Fruit fly (Drosophila melanogaster) whole organism, embryonic: ENCODE data around the gene CG13059.
A peak's percentile ranks its signal among the peaks of the same experiment; 100 is the strongest.

Experiments
- Atf-2 ChIP-seq: fragments of 200-800 bp; sonication (Bioruptor generic); optimal IDR thresholded peaks from 2 replicates; lab custom pipeline; 2016; ENCODE audit warnings: missing biosample characterization, missing genetic modification characterization
- Awh ChIP-seq: fragments of 200-800 bp; sonication (Bioruptor generic); IDR thresholded peaks from 2 replicates; pipeline ENCODE4, ENCODE4 v1.3.6; 2022; ENCODE audit warnings: missing biosample characterization, missing genetic modification characterization
- CG1024 ChIP-seq: fragments of 200-800 bp; sonication (Bioruptor generic); IDR thresholded peaks from 2 replicates; pipeline ENCODE4 v1.3.6; 2022; ENCODE audit warnings: missing biosample characterization, missing genetic modification characterization
- CG10366 ChIP-seq: fragments of 200-800 bp; sonication (Bioruptor generic); IDR thresholded peaks from 2 replicates; pipeline ENCODE4 v1.3.6; 2022; ENCODE audit warnings: missing biosample characterization, missing genetic modification characterization
- CG10654 ChIP-seq: fragments of 200-800 bp; sonication (Bioruptor generic); optimal IDR thresholded peaks from 2 replicates; lab custom pipeline; 2016; ENCODE audit warnings: missing biosample characterization, missing genetic modification characterization
- CG11085 ChIP-seq: fragments of 200-800 bp; sonication (Bioruptor generic); IDR thresholded peaks from 2 replicates; pipeline ENCODE4 v1.3.6; 2022; ENCODE audit warnings: missing biosample characterization, missing genetic modification characterization
- CG12391 ChIP-seq: fragments of 200-800 bp; sonication (Bioruptor generic); optimal IDR thresholded peaks from 3 replicates; lab custom pipeline; 2018; ENCODE audit warnings: missing biosample characterization, mild to moderate bottlenecking, missing genetic modification characterization, moderate library complexity
- CG12744 ChIP-seq: fragments of 200-800 bp; sonication (Bioruptor generic); optimal IDR thresholded peaks from 2 replicates; lab custom pipeline; 2016; ENCODE audit warnings: missing biosample characterization, missing genetic modification characterization
- CG12942 ChIP-seq: fragments of 200-800 bp; sonication (Bioruptor generic); optimal IDR thresholded peaks from 3 replicates; lab custom pipeline; 2016; ENCODE audit warnings: missing biosample characterization, missing genetic modification characterization
- CG13296 ChIP-seq: fragments of 200-800 bp; sonication (Bioruptor generic); optimal IDR thresholded peaks from 3 replicates; lab custom pipeline; 2018; ENCODE audit warnings: missing biosample characterization, mild to moderate bottlenecking, missing genetic modification characterization
- CG16863 ChIP-seq: fragments of 200-800 bp; sonication (Bioruptor generic); optimal IDR thresholded peaks from 3 replicates; lab custom pipeline; 2016; ENCODE audit warnings: missing biosample characterization, missing genetic modification characterization
- CG2202 ChIP-seq: fragments of 200-800 bp; sonication (Bioruptor generic); optimal IDR thresholded peaks from 2 replicates; lab custom pipeline; 2018; ENCODE audit warnings: missing biosample characterization, mild to moderate bottlenecking, missing genetic modification characterization
- CG30431 ChIP-seq: fragments of 200-800 bp; sonication (Bioruptor generic); optimal IDR thresholded peaks from 2 replicates; lab custom pipeline; 2017; ENCODE audit warnings: missing biosample characterization, missing genetic modification characterization
- CG31224 ChIP-seq: fragments of 200-800 bp; sonication (Bioruptor generic); IDR thresholded peaks from 2 replicates; pipeline ENCODE4 v1.3.6; 2022; ENCODE audit warnings: missing biosample characterization, missing genetic modification characterization
- CG33213 ChIP-seq: fragments of 200-800 bp; sonication (Bioruptor generic); optimal IDR thresholded peaks from 3 replicates; lab custom pipeline; 2016; ENCODE audit warnings: missing biosample characterization, missing genetic modification characterization
- CG34224 ChIP-seq: fragments of 200-800 bp; sonication (Bioruptor generic); IDR thresholded peaks from 3 replicates; pipeline ENCODE4 v1.3.6; 2022; ENCODE audit warnings: missing biosample characterization, missing genetic modification characterization; ENCODE audit not compliant: partially characterized antibody
- CG34422 ChIP-seq: fragments of 200-800 bp; sonication (Bioruptor generic); IDR thresholded peaks from 3 replicates; pipeline ENCODE4 v1.3.6; 2022; ENCODE audit warnings: missing biosample characterization, missing genetic modification characterization
- CG4282 ChIP-seq: fragments of 200-800 bp; sonication (Bioruptor generic); optimal IDR thresholded peaks from 2 replicates; lab custom pipeline; 2016; ENCODE audit warnings: missing biosample characterization, missing genetic modification characterization
- CG6175 ChIP-seq: fragments of 200-800 bp; sonication (Bioruptor generic); IDR thresholded peaks from 3 replicates; pipeline ENCODE4 v1.3.6; 2022; ENCODE audit warnings: missing biosample characterization, missing genetic modification characterization
- CG6254 ChIP-seq: fragments of 200-800 bp; sonication (Bioruptor generic); optimal IDR thresholded peaks from 3 replicates; lab custom pipeline; 2017; ENCODE audit warnings: mild to moderate bottlenecking, missing biosample characterization, missing genetic modification reagents, missing genetic modification characterization
- CG6791 ChIP-seq: fragments of 200-800 bp; sonication (Bioruptor generic); IDR thresholded peaks from 3 replicates; pipeline ENCODE4 v1.3.6; 2022; ENCODE audit warnings: missing biosample characterization, missing genetic modification characterization; ENCODE audit not compliant: partially characterized antibody
- CG7271 ChIP-seq: fragments of 200-800 bp; sonication (Bioruptor generic); optimal IDR thresholded peaks from 2 replicates; lab custom pipeline; 2018; ENCODE audit warnings: missing biosample characterization, mild to moderate bottlenecking, missing genetic modification characterization, moderate library complexity
- CG8944 ChIP-seq: fragments of 200-800 bp; sonication (Bioruptor generic); optimal IDR thresholded peaks from 3 replicates; lab custom pipeline; 2016; ENCODE audit warnings: missing biosample characterization, missing genetic modification characterization
- CG9727 ChIP-seq: fragments of 200-800 bp; sonication (Bioruptor generic); optimal IDR thresholded peaks from 3 replicates; lab custom pipeline; 2017; ENCODE audit warnings: missing biosample characterization, mild to moderate bottlenecking, missing genetic modification characterization
- CoRest ChIP-seq: fragments of 200-800 bp; sonication (Bioruptor generic); optimal IDR thresholded peaks from 3 replicates; lab custom pipeline; 2018; ENCODE audit warnings: missing biosample characterization, mild to moderate bottlenecking, missing genetic modification characterization, moderate library complexity
- Drgx ChIP-seq: fragments of 200-800 bp; sonication (Bioruptor generic); IDR thresholded peaks from 2 replicates; pipeline ENCODE4 v1.3.6; 2022; ENCODE audit warnings: missing biosample characterization, missing genetic modification characterization
- Hey ChIP-seq: fragments of 200-800 bp; sonication (Bioruptor generic); optimal IDR thresholded peaks from 3 replicates; lab custom pipeline; 2018; ENCODE audit warnings: missing biosample characterization, mild to moderate bottlenecking, missing genetic modification characterization
- Hsf ChIP-seq: fragments of 200-800 bp; sonication (Bioruptor generic); optimal IDR thresholded peaks from 3 replicates; lab custom pipeline; 2016; ENCODE audit warnings: missing biosample characterization, missing genetic modification characterization
- Jarid2 ChIP-seq: fragments of 200-800 bp; sonication (Bioruptor generic); optimal IDR thresholded peaks from 3 replicates; lab custom pipeline; 2017; ENCODE audit warnings: mild to moderate bottlenecking, missing biosample characterization, missing genetic modification reagents, missing genetic modification characterization
- Med ChIP-seq: fragments of 200-800 bp; sonication (Bioruptor generic); peaks from one replicate; lab custom pipeline; 2016; ENCODE audit warnings: missing biosample characterization, missing genetic modification characterization, mild to moderate bottlenecking, inconsistent platforms, moderate library complexity
- Meics ChIP-seq: fragments of 200-800 bp; sonication (Bioruptor generic); optimal IDR thresholded peaks from 2 replicates; lab custom pipeline; 2017; ENCODE audit warnings: missing biosample characterization, mild to moderate bottlenecking, missing genetic modification characterization
- Nf-YA ChIP-seq: fragments of 200-800 bp; sonication (Bioruptor generic); IDR thresholded peaks from 2 replicates; pipeline ENCODE4 v1.3.6; 2022; ENCODE audit warnings: missing biosample characterization, missing genetic modification characterization
- TFAM ChIP-seq: fragments of 200-800 bp; sonication (Bioruptor generic); optimal IDR thresholded peaks from 2 replicates; lab custom pipeline; 2017; ENCODE audit warnings: missing biosample characterization, missing genetic modification characterization, inconsistent platforms
- Xrp1 ChIP-seq: fragments of 200-800 bp; sonication (Bioruptor generic); IDR thresholded peaks from 2 replicates; pipeline ENCODE4 v1.3.6; 2022; ENCODE audit warnings: missing biosample characterization, missing genetic modification characterization
- az2 ChIP-seq: fragments of 200-800 bp; sonication (Bioruptor generic); optimal IDR thresholded peaks from 3 replicates; lab custom pipeline; 2016; ENCODE audit warnings: missing biosample characterization, missing genetic modification characterization
- btn ChIP-seq: fragments of 200-800 bp; sonication (Bioruptor generic); optimal IDR thresholded peaks from 2 replicates; lab custom pipeline; 2016; ENCODE audit warnings: missing biosample characterization, missing genetic modification characterization
- cato ChIP-seq: fragments of 200-800 bp; sonication (Bioruptor generic); optimal IDR thresholded peaks from 2 replicates; lab custom pipeline; 2016; ENCODE audit warnings: missing biosample characterization, missing genetic modification characterization, borderline replicate concordance
- ewg ChIP-seq: fragments of 200-800 bp; sonication (Bioruptor generic); optimal IDR thresholded peaks from 3 replicates; lab custom pipeline; 2017; ENCODE audit warnings: mild to moderate bottlenecking, missing biosample characterization, missing genetic modification reagents, missing genetic modification characterization
- gem ChIP-seq: fragments of 200-800 bp; sonication (Bioruptor generic); optimal IDR thresholded peaks from 2 replicates; lab custom pipeline; 2019; ENCODE audit warnings: missing biosample characterization, mild to moderate bottlenecking, missing genetic modification characterization, moderate library complexity
- hb ChIP-seq: fragments of 200-800 bp; sonication (Bioruptor generic); IDR thresholded peaks from 3 replicates; pipeline ENCODE4 v1.3.6; 2022; ENCODE audit warnings: missing biosample characterization, missing genetic modification characterization; ENCODE audit not compliant: partially characterized antibody
- mld ChIP-seq: fragments of 200-800 bp; sonication (Bioruptor generic); IDR thresholded peaks from 3 replicates; pipeline ENCODE4 v1.3.6; 2022; ENCODE audit warnings: missing biosample characterization, missing genetic modification characterization; ENCODE audit not compliant: partially characterized antibody
- p53 ChIP-seq: fragments of 200-800 bp; sonication (Bioruptor generic); optimal IDR thresholded peaks from 2 replicates; lab custom pipeline; 2016; ENCODE audit warnings: missing biosample characterization, missing genetic modification characterization
- pan ChIP-seq, 4 experiments: fragments of >200 bp in 3 of 4; fragments of 200-800 bp in 1 of 4; sonication (Bioruptor generic) in 1 of 4; optimal IDR thresholded peaks in 3 of 4; IDR thresholded peaks in 1 of 4; 2 replicates each; pipeline versions ENCODE4 v1.3.6 to Lab custom; 2017 to 2022; ENCODE audit warnings: missing biosample characterization in 2 of 4, missing genetic modification characterization in 2 of 4, mixed read lengths in 1 of 4
- pho ChIP-seq: fragments of 200-800 bp; sonication (Bioruptor generic); optimal IDR thresholded peaks from 2 replicates; lab custom pipeline; 2016; ENCODE audit warnings: missing biosample characterization, missing genetic modification characterization
- pzg ChIP-seq: fragments of 200-800 bp; sonication (Bioruptor generic); optimal IDR thresholded peaks from 3 replicates; lab custom pipeline; 2018; ENCODE audit warnings: missing biosample characterization, mild to moderate bottlenecking, missing genetic modification characterization, moderate library complexity
- ranshi ChIP-seq: fragments of 200-800 bp; sonication (Bioruptor generic); IDR thresholded peaks from 2 replicates; pipeline ENCODE4 v1.3.6; 2022; ENCODE audit warnings: missing biosample characterization, missing genetic modification characterization
- rib ChIP-seq: fragments of 200-800 bp; sonication (Bioruptor generic); IDR thresholded peaks from 2 replicates; pipeline ENCODE4 v1.3.6; 2022; ENCODE audit warnings: missing biosample characterization, missing genetic modification characterization
- sisA ChIP-seq: fragments of 200-800 bp; sonication (Bioruptor generic); IDR thresholded peaks from 2 replicates; pipeline ENCODE4 v1.3.6; 2022; ENCODE audit warnings: missing biosample characterization, missing genetic modification characterization
- ssp ChIP-seq: fragments of 200-800 bp; sonication (Bioruptor generic); IDR thresholded peaks from 2 replicates; pipeline ENCODE4 v1.3.6; 2022; ENCODE audit warnings: missing biosample characterization, missing genetic modification characterization
- sug ChIP-seq: fragments of 200-800 bp; optimal IDR thresholded peaks from 2 replicates; lab custom pipeline; 2019; ENCODE audit warnings: missing biosample characterization, mild to moderate bottlenecking, missing genetic modification characterization, moderate library complexity

Gene CG13059

DNA sequence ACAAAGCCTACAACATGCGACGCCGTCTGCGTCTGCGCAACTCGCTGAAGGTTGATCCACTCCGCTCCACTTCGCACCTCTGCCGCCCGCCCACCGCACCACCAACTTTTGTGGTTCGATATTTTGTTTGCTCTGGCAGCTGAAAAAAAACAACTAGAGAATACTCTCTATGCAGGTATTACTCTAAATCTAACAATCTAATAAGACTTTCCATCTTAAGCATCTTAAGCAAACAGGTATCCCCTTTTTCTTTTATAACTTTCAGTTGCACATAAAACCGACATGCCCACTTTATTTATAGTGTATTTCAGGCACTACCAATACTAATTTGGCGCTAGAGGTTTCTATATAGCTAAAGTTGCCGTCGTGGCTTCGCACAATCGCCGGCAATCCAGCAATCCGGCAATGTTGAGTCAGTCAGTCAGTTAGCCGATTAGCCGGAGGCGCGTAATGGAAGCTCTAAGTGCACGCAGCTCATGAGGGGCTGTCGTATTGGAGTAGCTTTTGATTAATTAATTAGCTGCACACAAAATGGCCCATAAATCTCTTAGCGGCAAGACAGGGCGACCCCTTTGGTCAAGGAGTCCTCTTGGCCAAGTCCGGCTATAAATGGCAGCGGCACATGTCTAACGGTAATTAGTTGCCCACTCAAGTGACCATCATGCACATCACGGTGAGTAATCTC is 4.9 kb downstream of the CG13059 start, which contains the start of gene CG13058 (continued):
- TF ChIP-seq ewg (GFP tag; lab: Kevin White, UChicago) (peak; percentile 3), rib (GFP tag; lab: Robert Waterston, UW) (no peak), CG30431 (GFP tag; lab: Kevin White, UChicago) (peak; percentile 27), Nf-YA (GFP tag; lab: Robert Waterston, UW) (peak; percentile 54), Atf-2 (peak; percentile 4), gem (peak; percentile 80), Xrp1 (GFP tag; lab: Robert Waterston, UW) (no peak; the same call in 1 of the 2 replicates), CG1024 (peak; percentile 59), pho (GFP tag; lab: Kevin White, UChicago) (peak; percentile 53), sug (tag; lab: Kevin White, UChicago) (no peak), CG6254 (no peak), hb (GFP tag; lab: Robert Waterston, UW) (no peak), TFAM (no peak), Drgx (peak; percentile 65), pzg (GFP tag; lab: Kevin White, UChicago) (no peak), CG10366 (GFP tag; lab: Robert Waterston, UW) (peak; percentile 87), p53 (no peak), CG34422 (GFP tag; lab: Robert Waterston, UW) (0 out of 3 replicates have a peak, but pooled peaks have one; percentile 10), CG11085 (GFP tag; lab: Robert Waterston, UW) (no peak), CG9727 (GFP tag; lab: Kevin White, UChicago) (peak; percentile 38), CG7271 (tag; lab: Kevin White, UChicago) (no peak), ranshi (GFP tag; lab: Robert Waterston, UW) (peak; percentile 73), btn (GFP tag; lab: Kevin White, UChicago) (no peak), Med (GFP tag; lab: Kevin White, UChicago) (peak; percentile 54), ssp (no peak), Awh (no peak), Hsf (peak; percentile 57), Meics (peak; percentile 61), CG12942 (GFP tag; lab: Kevin White, UChicago) (peak; percentile 45), Jarid2 (GFP tag; lab: Kevin White, UChicago) (no peak), pan (optimal IDR thresholded peaks at IDR 0.05; lab: Kevin White, UChicago) (no peak), pan (GFP tag; optimal IDR thresholded peaks at IDR 0.05 in 1 of 2, IDR thresholded peaks at IDR 0.05 in 1 of 2) (no peak), CG34224 (GFP tag; lab: Robert Waterston, UW) (no peak), CG33213 (no peak), sisA (GFP tag; lab: Robert Waterston, UW) (peak; percentile 67), CG6791 (GFP tag; lab: Robert Waterston, UW) (no peak), CG8944 (GFP tag; lab: Kevin White, UChicago) (peak; percentile 36), CG13296 (GFP tag; lab: Kevin White, UChicago) (peak; percentile 72), CG4282 (GFP tag; lab: Kevin White, UChicago) (no peak), CG12391 (no peak), cato (GFP tag; lab: Kevin White, UChicago) (no peak), CG6175 (GFP tag; lab: Robert Waterston, UW) (no peak), mld (GFP tag; lab: Robert Waterston, UW) (no peak), CG31224 (GFP tag; lab: Robert Waterston, UW) (no peak), Hey (tag; lab: Kevin White, UChicago) (no peak), az2 (GFP tag; lab: Kevin White, UChicago) (peak; percentile 42), CoRest (peak; percentile 80), CG12744 (GFP tag; lab: Kevin White, UChicago) (no peak), CG16863 (peak; percentile 70), CG2202 (tag; lab: Kevin White, UChicago) (no peak), CG10654 (no peak)
